Worm (Caenorhabditis elegans) whole organism, L2 larva: Measurements from ENCODE around the gene R03D7.2.

Experiments used
- C34F6.9 ChIP-seq: fragments of 150-350 bp; optimal IDR thresholded peaks from 2 replicates; lab custom pipeline; 2014; ENCODE audit warnings: missing biosample characterization, missing genetic modification characterization
- F13H6.1 ChIP-seq: sonication (generic microtip); optimal IDR thresholded peaks from 2 replicates; lab custom pipeline; 2016; ENCODE audit warnings: missing genetic modification characterization, missing compliant biosample characterization
- R02D3.7 ChIP-seq: fragments of 150-350 bp; optimal IDR thresholded peaks from 2 replicates; lab custom pipeline; 2014; ENCODE audit warnings: missing biosample characterization, missing genetic modification characterization
- Y55F3AM.14 ChIP-seq: fragments of 200-800 bp; sonication (Bioruptor generic); optimal IDR thresholded peaks from 2 replicates; lab custom pipeline; 2018; ENCODE audit warnings: mild to moderate bottlenecking, missing genetic modification characterization, missing compliant biosample characterization
- alr-1 ChIP-seq: fragments of 150-350 bp; optimal IDR thresholded peaks from 2 replicates; lab custom pipeline; 2014; ENCODE audit warnings: missing biosample characterization, missing genetic modification characterization
- aly-2 ChIP-seq: fragments of 150-350 bp; optimal IDR thresholded peaks from 2 replicates; lab custom pipeline; 2014; ENCODE audit warnings: missing biosample characterization, missing genetic modification characterization
- ama-1 ChIP-seq: fragments of 150-350 bp; optimal IDR thresholded peaks from 2 replicates; lab custom pipeline; 2018; ENCODE audit warnings: inconsistent platforms
- blmp-1 ChIP-seq: sonication (generic microtip); optimal IDR thresholded peaks from 2 replicates; lab custom pipeline; 2017; ENCODE audit warnings: missing genetic modification characterization, mild to moderate bottlenecking, missing compliant biosample characterization, antibody characterized with exemption, moderate library complexity; ENCODE audit not compliant: insufficient read depth
- ceh-16 ChIP-seq: fragments of 150-350 bp; optimal IDR thresholded peaks from 2 replicates; lab custom pipeline; 2014; ENCODE audit warnings: missing biosample characterization, missing genetic modification characterization
- crh-2 ChIP-seq: sonication (generic microtip); optimal IDR thresholded peaks from 2 replicates; lab custom pipeline; 2017; ENCODE audit warnings: missing biosample characterization, missing genetic modification characterization
- dmd-4 ChIP-seq: sonication (generic microtip); optimal IDR thresholded peaks from 2 replicates; lab custom pipeline; 2017; ENCODE audit warnings: missing biosample characterization, missing genetic modification characterization
- egl-27 ChIP-seq: sonication (generic microtip); optimal IDR thresholded peaks from 3 replicates; lab custom pipeline; 2017; ENCODE audit warnings: missing biosample characterization, missing genetic modification reagents, missing genetic modification characterization
- elt-1 ChIP-seq: fragments of 150-350 bp; optimal IDR thresholded peaks from 2 replicates; lab custom pipeline; 2014; ENCODE audit warnings: missing biosample characterization, missing genetic modification characterization
- fos-1 ChIP-seq: fragments of 150-350 bp; optimal IDR thresholded peaks from 2 replicates; lab custom pipeline; 2014; ENCODE audit warnings: missing biosample characterization, missing genetic modification characterization
- gmeb-1 ChIP-seq: fragments of 150-350 bp; optimal IDR thresholded peaks from 2 replicates; lab custom pipeline; 2014; ENCODE audit warnings: missing biosample characterization, missing genetic modification characterization
- lin-13 ChIP-seq: fragments of 150-350 bp; optimal IDR thresholded peaks from 2 replicates; lab custom pipeline; 2014; ENCODE audit warnings: missing biosample characterization, missing genetic modification reagents, missing genetic modification characterization
- lin-39 ChIP-seq: fragments of 150-350 bp; optimal IDR thresholded peaks from 2 replicates; lab custom pipeline; 2014; ENCODE audit warnings: missing biosample characterization, missing genetic modification reagents, missing genetic modification characterization
- lsy-2 ChIP-seq, 2 experiments: fragments of 150-350 bp in 1 of 2; sonication (generic microtip) in 1 of 2; optimal IDR thresholded peaks; 2 replicates each; lab custom pipeline; 2014 to 2017; ENCODE audit warnings: missing biosample characterization in 2 of 2, missing genetic modification characterization in 2 of 2
- mab-5 ChIP-seq: fragments of 150-350 bp; optimal IDR thresholded peaks from 2 replicates; lab custom pipeline; 2014; ENCODE audit warnings: missing biosample characterization, missing genetic modification characterization
- mbf-1 ChIP-seq: sonication (generic microtip); optimal IDR thresholded peaks from 2 replicates; lab custom pipeline; 2017; ENCODE audit warnings: missing biosample characterization, missing genetic modification characterization
- mdl-1 ChIP-seq, 2 experiments: fragments of 150-350 bp in 1 of 2; sonication (generic microtip) in 1 of 2; optimal IDR thresholded peaks; 2 replicates each; lab custom pipeline; 2017; ENCODE audit warnings: missing biosample characterization in 2 of 2, missing genetic modification characterization in 2 of 2
- nhr-10 ChIP-seq: sonication (generic microtip); optimal IDR thresholded peaks from 2 replicates; lab custom pipeline; 2017; ENCODE audit warnings: missing biosample characterization, missing genetic modification characterization
- nhr-11 ChIP-seq: fragments of 150-350 bp; optimal IDR thresholded peaks from 2 replicates; lab custom pipeline; 2014; ENCODE audit warnings: missing biosample characterization, missing genetic modification characterization
- nhr-12 ChIP-seq: fragments of 150-350 bp; optimal IDR thresholded peaks from 2 replicates; lab custom pipeline; 2014; ENCODE audit warnings: missing biosample characterization, missing genetic modification characterization
- nhr-129 ChIP-seq: fragments of 150-350 bp; optimal IDR thresholded peaks from 2 replicates; lab custom pipeline; 2014; ENCODE audit warnings: missing biosample characterization, missing genetic modification characterization
- nhr-21 ChIP-seq: fragments of 150-350 bp; optimal IDR thresholded peaks from 2 replicates; lab custom pipeline; 2014; ENCODE audit warnings: missing biosample characterization, missing genetic modification characterization
- nhr-23 ChIP-seq: fragments of 150-350 bp; optimal IDR thresholded peaks from 2 replicates; lab custom pipeline; 2014; ENCODE audit warnings: missing biosample characterization, missing genetic modification reagents, missing genetic modification characterization
- nhr-6 ChIP-seq: fragments of 150-350 bp; optimal IDR thresholded peaks from 2 replicates; lab custom pipeline; 2014; ENCODE audit warnings: missing biosample characterization, missing genetic modification characterization
- nhr-77 ChIP-seq: fragments of 150-350 bp; optimal IDR thresholded peaks from 2 replicates; lab custom pipeline; 2014; ENCODE audit warnings: missing biosample characterization, missing genetic modification characterization
- sem-4 ChIP-seq: fragments of 150-350 bp; optimal IDR thresholded peaks from 2 replicates; lab custom pipeline; 2014; ENCODE audit warnings: missing biosample characterization, missing genetic modification reagents, missing genetic modification characterization
- skn-1 ChIP-seq: sonication (generic microtip); optimal IDR thresholded peaks from 2 replicates; lab custom pipeline; 2017; ENCODE audit warnings: missing biosample characterization, missing genetic modification characterization
- sma-3 ChIP-seq: sonication (generic microtip); optimal IDR thresholded peaks from 2 replicates; lab custom pipeline; 2016; ENCODE audit warnings: missing genetic modification reagents, missing genetic modification characterization, missing compliant biosample characterization
- sma-9 ChIP-seq, 2 experiments: fragments of 150-350 bp in 1 of 2; sonication (generic microtip) in 1 of 2; optimal IDR thresholded peaks; 2 replicates each; lab custom pipeline; 2014 to 2016; ENCODE audit warnings: missing genetic modification characterization in 2 of 2, mild to moderate bottlenecking in 1 of 2, missing biosample characterization in 1 of 2, missing compliant biosample characterization in 1 of 2, missing genetic modification reagents in 1 of 2, moderate library complexity in 1 of 2
- snpc-4 ChIP-seq: fragments of 150-350 bp; optimal IDR thresholded peaks from 2 replicates; lab custom pipeline; 2014; ENCODE audit warnings: missing biosample characterization, missing genetic modification characterization
- unc-62 ChIP-seq: fragments of 150-350 bp; optimal IDR thresholded peaks from 2 replicates; lab custom pipeline; 2014; ENCODE audit warnings: missing biosample characterization, missing genetic modification reagents, missing genetic modification characterization
- zag-1 ChIP-seq: fragments of 150-350 bp; optimal IDR thresholded peaks from 2 replicates; lab custom pipeline; 2014; ENCODE audit warnings: missing biosample characterization, missing genetic modification characterization
- ztf-1 ChIP-seq: fragments of 200-800 bp; sonication (Bioruptor generic); conservative IDR thresholded peaks from 2 replicates; pipeline ENCODE4 v1.3.6; 2022; ENCODE audit warnings: missing genetic modification characterization, missing compliant biosample characterization
- ztf-11 ChIP-seq: sonication (generic microtip); optimal IDR thresholded peaks from 2 replicates; lab custom pipeline; 2017; ENCODE audit warnings: missing biosample characterization, missing genetic modification characterization
- ztf-4 ChIP-seq: fragments of 150-350 bp; optimal IDR thresholded peaks from 2 replicates; lab custom pipeline; 2014; ENCODE audit warnings: missing biosample characterization, missing genetic modification characterization

The R03D7.2 gene

DNA sequence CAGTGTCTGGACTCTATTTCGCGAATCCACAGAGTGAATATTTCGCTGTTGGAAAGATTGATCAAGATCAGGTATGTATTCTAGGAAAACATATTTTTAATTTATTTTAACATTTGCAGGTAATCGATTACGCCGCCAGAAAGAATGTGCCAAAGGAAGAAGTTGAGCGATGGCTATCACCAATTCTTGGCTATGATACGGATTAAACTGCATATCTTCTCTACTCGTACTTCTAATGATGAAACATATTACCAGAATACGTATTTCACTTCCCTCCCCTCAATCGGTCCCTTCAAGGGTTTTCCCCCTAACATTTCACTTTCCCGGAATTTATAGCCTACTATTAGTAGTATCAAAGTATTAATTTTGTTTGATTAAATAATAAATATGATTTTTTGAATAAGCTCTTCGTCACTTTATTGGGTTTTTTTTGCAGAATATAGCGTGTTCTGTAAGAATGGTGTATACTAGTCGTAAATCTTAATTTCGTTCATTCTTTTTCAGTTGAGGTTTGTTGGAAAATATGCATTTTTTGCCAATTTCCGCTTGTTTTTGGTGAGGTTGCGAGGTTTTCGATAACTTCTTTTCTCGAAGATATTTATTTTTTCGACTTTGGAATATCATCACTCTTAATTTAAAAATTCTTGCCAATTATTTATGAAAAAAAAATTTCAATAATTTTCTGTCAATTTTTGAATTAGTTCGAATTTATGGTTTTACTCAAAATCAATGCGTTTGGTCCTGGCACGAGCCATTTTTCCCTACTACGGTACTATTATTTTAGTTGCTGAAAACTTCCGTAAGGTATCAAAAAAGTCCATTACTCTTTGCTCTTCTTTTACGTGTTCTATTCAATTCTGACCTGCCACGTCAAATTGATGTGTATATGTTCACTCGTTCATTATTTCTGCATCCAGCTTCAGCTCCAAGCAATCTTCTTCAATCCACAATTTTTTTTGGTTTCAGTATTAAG, 4.0 kb downstream of the R03D7.2 start:
- TF ChIP-seq nhr-23 (no peak), gmeb-1 (no peak), R02D3.7 (tag; lab: Kevin White, UChicago) (no peak), fos-1 (tag; lab: Kevin White, UChicago) (no peak), C34F6.9 (no peak), dmd-4 (tag; lab: Kevin White, UChicago) (no peak), nhr-12 (tag; lab: Kevin White, UChicago) (no peak)
- TF ChIP-seq, all 48 proteins: peak for 0

DNA sequence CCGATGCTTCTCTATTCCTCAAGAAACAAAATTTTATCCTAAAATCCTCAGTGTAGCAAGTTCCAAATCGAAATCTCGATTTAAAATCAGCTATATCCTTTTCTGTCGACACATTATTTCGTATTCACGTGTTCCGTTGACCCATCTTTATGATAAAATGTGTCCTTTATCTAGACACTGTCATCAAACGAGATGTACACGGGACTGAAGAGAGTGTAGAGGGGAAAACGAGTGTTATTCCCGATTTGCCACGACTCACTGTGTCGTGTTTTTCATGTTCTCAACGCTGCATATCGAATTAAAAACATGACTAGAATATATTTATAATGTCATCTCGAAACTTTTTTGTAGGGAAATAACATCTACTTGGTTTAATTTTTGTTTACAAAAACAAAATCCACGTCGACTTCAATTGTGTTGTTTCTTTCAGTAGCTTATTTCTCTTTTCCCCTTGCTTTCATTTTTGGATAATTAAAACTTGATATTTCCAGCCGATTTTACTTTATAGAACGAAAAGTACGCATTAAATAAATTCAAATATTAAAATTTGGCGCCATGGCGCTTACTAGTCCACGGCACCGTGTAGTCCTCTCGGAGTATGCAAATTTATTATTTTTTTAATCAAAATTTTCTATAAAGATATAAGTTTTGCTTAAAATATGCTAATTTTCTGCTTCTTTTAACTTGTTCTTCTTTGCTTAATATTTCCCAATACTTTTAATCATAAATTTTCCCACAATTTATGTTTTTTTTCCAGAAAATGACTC, 9.0 kb downstream of the R03D7.2 start, which contains the start of gene metr-1:
Gene metr-1 (plus strand): TSS at position 758 of the 767 bp plus-strand sequence.
- TF ChIP-seq blmp-1 (tag; lab: Kevin White, UChicago) (no peak), crh-2 (peak; percentile 2), gmeb-1 (peak; percentile 63), nhr-12 (tag; lab: Kevin White, UChicago) (no peak), ztf-11 (no peak), ztf-1 (GFP tag; lab: Robert Waterston, UW) (no peak), C34F6.9 (no peak), nhr-10 (tag; lab: Kevin White, UChicago) (no peak), mdl-1 (tag; optimal IDR thresholded peaks at IDR 0.05; lab: Kevin White, UChicago) (no peak), unc-62 (GFP tag; lab: Kevin White, UChicago) (no peak), fos-1 (tag; lab: Kevin White, UChicago) (peak; percentile 68), sma-3 (GFP tag; lab: Kevin White, UChicago) (no peak), skn-1 (tag; lab: Kevin White, UChicago) (no peak), mbf-1 (tag; lab: Kevin White, UChicago) (no peak), lin-13 (GFP tag; lab: Kevin White, UChicago) (no peak), lsy-2 (tag; optimal IDR thresholded peaks at IDR 0.05; lab: Kevin White, UChicago) (peak in 1 of 2 experiments; percentile 49), elt-1 (no peak), nhr-77 (tag; lab: Kevin White, UChicago) (no peak), snpc-4 (tag; lab: Kevin White, UChicago) (no peak), dmd-4 (tag; lab: Kevin White, UChicago) (no peak), nhr-21 (peak; percentile 60), ama-1 (lab: Kevin White, UChicago) (peak; percentile 46), nhr-129 (no peak), sem-4 (tag; lab: Kevin White, UChicago) (no peak), egl-27 (tag; lab: Kevin White, UChicago) (no peak), alr-1 (tag; lab: Kevin White, UChicago) (no peak), nhr-6 (tag; lab: Kevin White, UChicago) (no peak), aly-2 (no peak), lin-39 (no peak), zag-1 (no peak), ztf-4 (tag; lab: Kevin White, UChicago) (no peak), F13H6.1 (no peak), nhr-23 (no peak), nhr-11 (no peak), sma-9 (GFP tag; optimal IDR thresholded peaks at IDR 0.05; lab: Kevin White, UChicago) (peak; percentile 15), sma-9 (tag; optimal IDR thresholded peaks at IDR 0.05; lab: Kevin White, UChicago) (no peak), Y55F3AM.14 (no peak)
- TF ChIP-seq, all 48 proteins: peak for 7

DNA sequence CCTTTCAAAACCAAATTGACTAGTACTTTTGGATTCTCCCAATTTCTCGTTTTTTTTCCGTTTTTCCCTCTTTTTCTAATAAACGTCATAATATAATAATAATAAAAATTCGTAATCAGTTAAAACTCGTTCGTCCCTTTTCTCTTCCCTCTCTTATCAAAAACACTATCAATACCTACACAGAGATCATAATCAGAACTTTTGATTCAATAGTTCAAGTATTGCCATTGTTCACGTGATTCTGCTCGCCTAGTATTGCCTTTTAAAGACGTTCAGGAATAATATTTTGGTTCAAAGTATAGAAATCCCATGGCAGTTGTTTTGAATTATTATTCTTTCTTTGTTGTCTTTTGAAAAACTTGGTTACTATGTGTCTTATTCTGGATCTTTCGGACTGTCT, 10.3 kb downstream of the R03D7.2 start:
- TF ChIP-seq crh-2 (peak; percentile 63), sma-3 (GFP tag; lab: Kevin White, UChicago) (peak; percentile 59), fos-1 (tag; lab: Kevin White, UChicago) (peak; percentile 96), sma-9 (GFP tag; optimal IDR thresholded peaks at IDR 0.05; lab: Kevin White, UChicago) (peak; percentile 82), sma-9 (tag; optimal IDR thresholded peaks at IDR 0.05; lab: Kevin White, UChicago) (no peak), lin-13 (GFP tag; lab: Kevin White, UChicago) (no peak), ceh-16 (tag; lab: Kevin White, UChicago) (no peak), ztf-1 (GFP tag; lab: Robert Waterston, UW) (no peak), zag-1 (no peak), nhr-11 (no peak), mab-5 (tag; lab: Kevin White, UChicago) (no peak), gmeb-1 (peak; percentile 38), aly-2 (no peak), C34F6.9 (no peak), nhr-21 (peak; percentile 17), R02D3.7 (tag; lab: Kevin White, UChicago) (no peak), lsy-2 (tag; optimal IDR thresholded peaks at IDR 0.05; lab: Kevin White, UChicago) (peak in 1 of 2 experiments; percentile 36), unc-62 (GFP tag; lab: Kevin White, UChicago) (no peak)
- TF ChIP-seq, all 48 proteins: peak for 7
